Worm (Caenorhabditis elegans) whole organism, late embryonic: ENCODE data around the gene C02E7.7.
A peak's percentile ranks its signal among the peaks of the same experiment; 100 is the strongest.

Source experiments
- T23F11.4 ChIP-seq: fragments of 200-800 bp; sonication (Bioruptor generic); optimal IDR thresholded peaks from 2 replicates; lab custom pipeline; 2018; ENCODE audit warnings: mild to moderate bottlenecking, missing genetic modification characterization, missing compliant biosample characterization
- Y22D7AL.16 ChIP-seq: sonication (generic microtip); optimal IDR thresholded peaks from 2 replicates; lab custom pipeline; 2016; ENCODE audit warnings: missing genetic modification characterization, missing compliant biosample characterization
- ceh-19 ChIP-seq: fragments of 200-800 bp; sonication (Bioruptor generic); optimal IDR thresholded peaks from 2 replicates; lab custom pipeline; 2018; ENCODE audit warnings: mild to moderate bottlenecking, missing genetic modification characterization, missing compliant biosample characterization
- ceh-2 ChIP-seq: sonication (generic microtip); optimal IDR thresholded peaks from 2 replicates; lab custom pipeline; 2016; ENCODE audit warnings: missing genotype, missing genetic modification characterization, missing compliant biosample characterization
- ceh-22 ChIP-seq: sonication (generic microtip); optimal IDR thresholded peaks from 2 replicates; lab custom pipeline; 2017; ENCODE audit warnings: missing biosample characterization, missing genetic modification characterization
- ceh-24 ChIP-seq: sonication (generic microtip); optimal IDR thresholded peaks from 2 replicates; lab custom pipeline; 2016; ENCODE audit warnings: mild to moderate bottlenecking, missing genetic modification characterization, missing compliant biosample characterization
- ceh-30 ChIP-seq: fragments of 150-350 bp; optimal IDR thresholded peaks from 2 replicates; lab custom pipeline; 2014; ENCODE audit warnings: missing biosample characterization, missing genetic modification characterization
- ceh-34 ChIP-seq: sonication (generic microtip); optimal IDR thresholded peaks from 2 replicates; lab custom pipeline; 2016; ENCODE audit warnings: mild to moderate bottlenecking, missing genetic modification characterization, missing compliant biosample characterization
- ceh-48 ChIP-seq: sonication (generic microtip); optimal IDR thresholded peaks from 2 replicates; lab custom pipeline; 2016; ENCODE audit warnings: missing genetic modification characterization, inconsistent platforms, missing compliant biosample characterization
- ceh-6 ChIP-seq: fragments of 200-800 bp; sonication (Bioruptor generic); optimal IDR thresholded peaks from 2 replicates; lab custom pipeline; 2018; ENCODE audit warnings: mild to moderate bottlenecking, missing genetic modification characterization, missing compliant biosample characterization
- dmd-4 ChIP-seq: sonication (generic microtip); optimal IDR thresholded peaks from 2 replicates; lab custom pipeline; 2016; ENCODE audit warnings: borderline replicate concordance, missing genetic modification characterization, missing compliant biosample characterization
- dve-1 ChIP-seq: sonication (generic microtip); optimal IDR thresholded peaks from 2 replicates; lab custom pipeline; 2017; ENCODE audit warnings: antibody characterized with exemption, mild to moderate bottlenecking, missing genetic modification characterization, missing compliant biosample characterization
- elt-4 ChIP-seq: sonication (generic microtip); optimal IDR thresholded peaks from 2 replicates; lab custom pipeline; 2016; ENCODE audit warnings: missing genetic modification characterization, missing compliant biosample characterization
- ets-4 ChIP-seq: sonication (generic microtip); optimal IDR thresholded peaks from 2 replicates; lab custom pipeline; 2016; ENCODE audit warnings: missing genetic modification characterization, missing compliant biosample characterization
- fax-1 ChIP-seq: sonication (generic microtip); optimal IDR thresholded peaks from 2 replicates; lab custom pipeline; 2016; ENCODE audit warnings: missing genotype, missing genetic modification characterization, missing compliant biosample characterization
- fkh-10 ChIP-seq: fragments of 150-350 bp; optimal IDR thresholded peaks from 2 replicates; lab custom pipeline; 2014; ENCODE audit warnings: missing biosample characterization, missing genetic modification reagents, missing genetic modification characterization
- fkh-6 ChIP-seq: sonication (generic microtip); optimal IDR thresholded peaks from 2 replicates; lab custom pipeline; 2016; ENCODE audit warnings: missing genetic modification characterization, missing compliant biosample characterization
- gmeb-2 ChIP-seq: sonication (generic microtip); optimal IDR thresholded peaks from 2 replicates; lab custom pipeline; 2016; ENCODE audit warnings: missing genetic modification characterization, inconsistent platforms, missing compliant biosample characterization
- hlh-13 ChIP-seq: fragments of 200-800 bp; sonication (Bioruptor generic); optimal IDR thresholded peaks from 2 replicates; lab custom pipeline; 2018; ENCODE audit warnings: mild to moderate bottlenecking, missing genetic modification characterization, missing compliant biosample characterization
- hlh-30 ChIP-seq: sonication (generic microtip); optimal IDR thresholded peaks from 2 replicates; lab custom pipeline; 2017; ENCODE audit warnings: antibody characterized with exemption, missing genetic modification characterization, missing compliant biosample characterization; ENCODE audit not compliant: insufficient read depth
- hlh-6 ChIP-seq: sonication (generic microtip); optimal IDR thresholded peaks from 2 replicates; lab custom pipeline; 2016; ENCODE audit warnings: missing genotype, missing genetic modification characterization, missing compliant biosample characterization
- hlh-8 ChIP-seq: sonication (generic microtip); optimal IDR thresholded peaks from 2 replicates; lab custom pipeline; 2016; ENCODE audit warnings: missing genotype, missing genetic modification characterization, missing compliant biosample characterization
- lin-11 ChIP-seq: fragments of 200-800 bp; sonication (Bioruptor generic); optimal IDR thresholded peaks from 2 replicates; lab custom pipeline; 2018; ENCODE audit warnings: mild to moderate bottlenecking, missing genetic modification characterization, missing compliant biosample characterization
- mec-3 ChIP-seq: sonication (generic microtip); optimal IDR thresholded peaks from 2 replicates; lab custom pipeline; 2016; ENCODE audit warnings: borderline replicate concordance, missing genetic modification characterization, missing compliant biosample characterization
- nfya-1 ChIP-seq: sonication (generic microtip); optimal IDR thresholded peaks from 2 replicates; lab custom pipeline; 2017; ENCODE audit warnings: missing genetic modification characterization, mild to moderate bottlenecking, missing compliant biosample characterization, antibody characterized with exemption, moderate library complexity
- nhr-11 ChIP-seq: fragments of 150-350 bp; optimal IDR thresholded peaks from 2 replicates; lab custom pipeline; 2014; ENCODE audit warnings: missing biosample characterization, missing genetic modification characterization
- pax-1 ChIP-seq: fragments of 150-350 bp; optimal IDR thresholded peaks from 2 replicates; lab custom pipeline; 2014; ENCODE audit warnings: missing biosample characterization, missing genetic modification characterization
- pha-2 ChIP-seq: sonication (generic microtip); optimal IDR thresholded peaks from 2 replicates; lab custom pipeline; 2017; ENCODE audit warnings: mild to moderate bottlenecking, missing genetic modification characterization, missing compliant biosample characterization
- pros-1 ChIP-seq: fragments of 150-350 bp; optimal IDR thresholded peaks from 2 replicates; lab custom pipeline; 2014; ENCODE audit warnings: missing biosample characterization, missing genetic modification reagents, missing genetic modification characterization
- ref-2 ChIP-seq: sonication (generic microtip); optimal IDR thresholded peaks from 2 replicates; lab custom pipeline; 2016; ENCODE audit warnings: missing genetic modification characterization, missing compliant biosample characterization
- rnt-1 ChIP-seq: sonication (generic microtip); optimal IDR thresholded peaks from 2 replicates; lab custom pipeline; 2016; ENCODE audit warnings: missing genetic modification characterization, missing compliant biosample characterization
- sox-2 ChIP-seq: fragments of 200-800 bp; sonication (Bioruptor generic); IDR thresholded peaks from 2 replicates; pipeline ENCODE4 v1.3.6; 2022; ENCODE audit warnings: missing genetic modification reagents, missing genetic modification characterization, missing compliant biosample characterization
- sox-4 ChIP-seq: sonication (generic microtip); optimal IDR thresholded peaks from 2 replicates; lab custom pipeline; 2017; ENCODE audit warnings: mild to moderate bottlenecking, missing genetic modification characterization, inconsistent platforms, missing compliant biosample characterization
- syd-9 ChIP-seq: sonication (generic microtip); optimal IDR thresholded peaks from 2 replicates; lab custom pipeline; 2016; ENCODE audit warnings: mild to moderate bottlenecking, missing genetic modification characterization, moderate library complexity, missing compliant biosample characterization
- tbx-2 ChIP-seq: sonication (generic microtip); optimal IDR thresholded peaks from 2 replicates; lab custom pipeline; 2016; ENCODE audit warnings: missing genetic modification characterization, missing compliant biosample characterization
- tbx-7 ChIP-seq: sonication (generic microtip); optimal IDR thresholded peaks from 2 replicates; lab custom pipeline; 2016; ENCODE audit warnings: missing genotype, missing genetic modification characterization, missing compliant biosample characterization
- ttx-3 ChIP-seq: sonication (generic microtip); optimal IDR thresholded peaks from 2 replicates; lab custom pipeline; 2016; ENCODE audit warnings: missing genetic modification reagents, missing genetic modification characterization, missing compliant biosample characterization
- unc-3 ChIP-seq, 2 experiments: fragments of 200-800 bp in 1 of 2; sonication (Bioruptor generic) in 1 of 2; sonication (generic microtip) in 1 of 2; conservative IDR thresholded peaks in 1 of 2; optimal IDR thresholded peaks in 1 of 2; 2 replicates each; pipeline versions ENCODE4 v1.3.6 to Lab custom; 2016 to 2022; ENCODE audit warnings: missing compliant biosample characterization in 2 of 2, missing genetic modification characterization in 2 of 2, missing genetic modification reagents in 1 of 2
- unc-42 ChIP-seq: sonication (generic microtip); optimal IDR thresholded peaks from 2 replicates; lab custom pipeline; 2016; ENCODE audit warnings: missing genotype, missing genetic modification characterization, missing compliant biosample characterization
- unc-55 ChIP-seq: sonication (generic microtip); optimal IDR thresholded peaks from 2 replicates; lab custom pipeline; 2017; ENCODE audit warnings: missing biosample characterization, missing genetic modification reagents, missing genetic modification characterization
- ztf-16 ChIP-seq: sonication (generic microtip); optimal IDR thresholded peaks from 2 replicates; lab custom pipeline; 2017; ENCODE audit warnings: missing genetic modification characterization, missing compliant biosample characterization

C02E7.7 gene

DNA sequence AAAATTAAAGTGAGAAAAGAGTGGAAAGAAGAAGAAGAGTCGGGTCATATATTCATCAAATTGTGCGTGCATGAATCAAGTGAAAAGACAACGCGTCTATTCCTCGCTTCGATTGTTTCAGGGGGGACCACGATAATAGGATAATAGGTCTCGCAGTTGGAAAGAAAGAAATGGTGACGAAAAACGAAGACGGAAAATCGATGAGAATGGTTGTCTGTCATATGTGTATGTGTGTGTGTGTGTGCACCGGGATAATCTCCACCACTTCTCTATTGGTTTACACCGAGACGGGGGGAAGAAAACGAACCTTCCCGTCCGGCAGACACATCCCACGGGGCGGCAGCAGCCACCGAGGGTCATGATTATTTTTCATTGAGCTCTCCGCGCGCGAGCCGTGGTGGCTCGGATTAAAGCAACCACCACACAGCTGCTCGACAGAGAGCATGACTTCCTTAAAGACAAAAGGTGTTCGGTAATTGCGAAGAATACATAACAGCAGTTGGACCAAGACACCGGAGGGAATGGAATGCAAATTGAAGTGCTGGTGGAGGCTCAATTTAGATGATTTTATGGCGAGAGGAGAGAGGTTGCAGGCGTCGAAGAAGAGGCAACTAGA is 45.8 kb upstream of the C02E7.7 start (continued):
- no peak for TF ChIP-seq syd-9
- TF ChIP-seq ceh-2, result peak; percentile 51
- no peak for TF ChIP-seq ztf-16 (tag; lab: Kevin White, UChicago)
- TF ChIP-seq hlh-13 (GFP tag; lab: Kevin White, UChicago), result no peak
- peak; percentile 7 for TF ChIP-seq hlh-30 (tag; lab: Kevin White, UChicago)
- TF ChIP-seq dmd-4, result no peak
- TF ChIP-seq ttx-3 (tag; lab: Kevin White, UChicago), result no peak
- no peak for TF ChIP-seq fax-1 (tag; lab: Kevin White, UChicago)
- TF ChIP-seq rnt-1, result peak; percentile 34
- no peak for TF ChIP-seq ceh-30 (tag; lab: Kevin White, UChicago)
- TF ChIP-seq hlh-6 (tag; lab: Kevin White, UChicago), result peak; percentile 39
- TF ChIP-seq hlh-8 (tag; lab: Kevin White, UChicago), result no peak
- TF ChIP-seq ref-2 (tag; lab: Kevin White, UChicago), result peak; percentile 64
- no peak for TF ChIP-seq unc-3 (GFP tag; conservative IDR thresholded peaks at IDR 0.05; lab: Robert Waterston, UW)
- TF ChIP-seq unc-3 (tag; optimal IDR thresholded peaks at IDR 0.05; lab: Kevin White, UChicago), result peak; percentile 20
- TF ChIP-seq Y22D7AL.16 (tag; lab: Kevin White, UChicago), result no peak
- TF ChIP-seq unc-55 (GFP tag; lab: Kevin White, UChicago), result peak; percentile 81

DNA sequence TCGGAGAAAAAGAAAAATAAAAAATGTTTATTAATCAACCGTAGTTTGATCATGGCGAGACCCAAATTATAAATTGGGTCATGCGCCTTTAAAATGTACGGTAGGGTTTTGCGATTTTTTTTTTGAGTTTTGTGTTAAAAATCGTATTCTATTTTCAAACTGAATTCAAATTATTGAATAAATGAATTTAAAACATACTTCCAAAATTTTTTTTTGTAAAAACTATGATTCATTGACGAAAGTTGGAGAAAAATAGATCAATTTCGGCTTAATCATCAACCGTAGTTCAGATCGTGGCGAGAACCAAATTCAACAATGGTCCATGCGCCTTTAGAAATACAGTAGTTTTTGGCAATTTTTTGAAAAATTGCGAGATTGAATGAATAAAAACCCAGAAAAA is 45.2 kb upstream of the C02E7.7 start:
- no peak for TF ChIP-seq sox-4 (tag; lab: Kevin White, UChicago)
- no peak for TF ChIP-seq dmd-4
- no peak for TF ChIP-seq dve-1 (tag; lab: Kevin White, UChicago)
- TF ChIP-seq ets-4, result no peak
- no peak for TF ChIP-seq ztf-16 (tag; lab: Kevin White, UChicago)
- TF ChIP-seq fkh-10 (GFP tag; lab: Kevin White, UChicago), result no peak
- no peak for TF ChIP-seq ceh-48
- TF ChIP-seq, all 69 proteins: peak for 0

DNA sequence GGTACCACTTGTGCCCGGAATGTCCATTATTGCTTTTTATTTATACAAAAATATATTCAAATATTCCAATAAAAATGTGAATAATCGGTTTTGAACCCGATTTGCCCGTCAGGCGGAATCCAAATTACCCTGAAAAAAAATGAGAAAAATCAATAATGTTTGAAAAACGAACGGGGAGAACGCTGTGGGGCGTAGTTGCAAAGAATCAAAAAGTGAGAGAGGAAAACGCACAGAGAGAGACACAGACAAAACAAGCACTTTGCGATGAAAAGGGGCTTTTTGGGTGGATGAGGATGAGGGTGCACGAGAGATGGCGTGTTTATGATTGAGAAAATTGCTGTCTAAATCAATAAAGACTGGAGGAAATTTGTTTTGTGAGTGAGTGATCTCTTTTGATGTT is 44.6 kb upstream of the C02E7.7 start, which contains the start of gene tam-1:
Gene tam-1 (minus strand): TSS at position 135 of the 400 bp plus-strand sequence.
- no peak for TF ChIP-seq tbx-7 (tag; lab: Kevin White, UChicago)
- TF ChIP-seq ets-4, result no peak
- TF ChIP-seq fkh-6 (tag; lab: Kevin White, UChicago), result no peak
- no peak for TF ChIP-seq ceh-22 (tag; lab: Kevin White, UChicago)
- TF ChIP-seq ceh-24 (tag; lab: Kevin White, UChicago), result no peak
- TF ChIP-seq Y22D7AL.16 (tag; lab: Kevin White, UChicago), result no peak
- peak; percentile 14 for TF ChIP-seq nfya-1 (tag; lab: Kevin White, UChicago)
- no peak for TF ChIP-seq nhr-11
- TF ChIP-seq sox-2, result no peak; the same call in 1 of the 2 replicates
- peak; percentile 27 for TF ChIP-seq ceh-48
- no peak for TF ChIP-seq dve-1 (tag; lab: Kevin White, UChicago)
- TF ChIP-seq lin-11 (tag; lab: Kevin White, UChicago), result no peak
- no peak for TF ChIP-seq ceh-19 (GFP tag; lab: Kevin White, UChicago)
- no peak for TF ChIP-seq hlh-8 (tag; lab: Kevin White, UChicago)
- TF ChIP-seq tbx-2, result no peak
- no peak for TF ChIP-seq ceh-30 (tag; lab: Kevin White, UChicago)
- no peak for TF ChIP-seq mec-3 (tag; lab: Kevin White, UChicago)
- TF ChIP-seq elt-4 (tag; lab: Kevin White, UChicago), result no peak
- TF ChIP-seq gmeb-2 (tag; lab: Kevin White, UChicago), result no peak
- TF ChIP-seq pha-2, result no peak
- TF ChIP-seq ceh-34, result no peak
- no peak for TF ChIP-seq pros-1 (tag; lab: Kevin White, UChicago)
- TF ChIP-seq unc-55 (GFP tag; lab: Kevin White, UChicago), result peak; percentile 13
- TF ChIP-seq T23F11.4 (GFP tag; lab: Kevin White, UChicago), result no peak
- TF ChIP-seq sox-4 (tag; lab: Kevin White, UChicago), result no peak
- TF ChIP-seq unc-42 (tag; lab: Kevin White, UChicago), result peak; percentile 33
- no peak for TF ChIP-seq ceh-6 (GFP tag; lab: Kevin White, UChicago)
- no peak for TF ChIP-seq pax-1 (tag; lab: Kevin White, UChicago)
